Worm (Caenorhabditis elegans) whole organism, L3 larva: ENCODE data around the gene C06G1.1.

Experiments
- R02D3.7 ChIP-seq: fragments of 150-350 bp; optimal IDR thresholded peaks from 2 replicates; lab custom pipeline; 2014; ENCODE audit warnings: missing biosample characterization, missing genetic modification characterization
- elt-2 ChIP-seq: sonication (generic microtip); optimal IDR thresholded peaks from 2 replicates; lab custom pipeline; 2016; ENCODE audit warnings: missing genetic modification reagents, mild to moderate bottlenecking, missing genetic modification characterization, missing compliant biosample characterization
- lsy-12 ChIP-seq: sonication (generic microtip); optimal IDR thresholded peaks from 2 replicates; lab custom pipeline; 2016; ENCODE audit warnings: mild to moderate bottlenecking, missing genetic modification characterization, missing compliant biosample characterization
- nhr-11 ChIP-seq: fragments of 150-350 bp; optimal IDR thresholded peaks from 2 replicates; lab custom pipeline; 2014; ENCODE audit warnings: missing biosample characterization, missing genetic modification characterization
- nhr-77 ChIP-seq: fragments of 150-350 bp; optimal IDR thresholded peaks from 2 replicates; lab custom pipeline; 2014; ENCODE audit warnings: missing biosample characterization, missing genetic modification characterization
- ztf-11 ChIP-seq: fragments of 150-350 bp; optimal IDR thresholded peaks from 2 replicates; lab custom pipeline; 2014; ENCODE audit warnings: missing biosample characterization, missing genetic modification characterization

DNA sequence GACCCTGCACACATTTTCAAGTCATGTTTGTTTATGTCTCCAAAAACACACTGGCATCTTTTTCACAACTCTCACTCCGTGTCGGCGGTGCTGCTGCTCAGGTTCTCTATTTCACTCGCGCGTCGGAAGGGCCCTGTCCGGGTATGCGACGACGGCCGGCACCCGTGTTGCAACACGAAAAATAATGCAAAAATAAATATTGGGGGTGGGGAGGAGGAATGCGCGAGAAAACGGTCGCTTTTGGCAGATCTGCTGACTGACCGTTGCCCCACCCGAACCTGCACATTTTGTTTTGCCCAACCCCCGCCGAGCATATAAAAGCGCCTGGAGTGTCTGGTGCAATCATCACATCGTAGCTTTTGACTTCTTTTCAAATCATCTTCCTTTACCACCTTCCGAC, 11.7 kb upstream of the C06G1.1 start, which contains the start of gene cpg-19:
- no peak for TF ChIP-seq R02D3.7 (tag; lab: Kevin White, UChicago)
- TF ChIP-seq elt-2, result no peak
- TF ChIP-seq nhr-11 (tag; lab: Kevin White, UChicago), result no peak
- no peak for TF ChIP-seq lsy-12 (tag; lab: Kevin White, UChicago)
- TF ChIP-seq nhr-77, result no peak
- TF ChIP-seq ztf-11 (tag; lab: Kevin White, UChicago), result no peak
